Fruit fly (Drosophila melanogaster) whole organism, wandering third instar larva: ENCODE results near the gene Sfp33A3.

ENCODE experiments used
- Abd-B ChIP-seq: fragments of >200 bp; optimal IDR thresholded peaks from 2 replicates; lab custom pipeline; 2017; ENCODE audit warnings: missing biosample characterization, missing genetic modification characterization
- CG9705 ChIP-seq: fragments of 200-800 bp; sonication (Bioruptor generic); optimal IDR thresholded peaks from 2 replicates; lab custom pipeline; 2018; ENCODE audit warnings: missing biosample characterization, mild to moderate bottlenecking, missing genetic modification characterization
- CrebA ChIP-seq: fragments of 200-800 bp; sonication (Bioruptor generic); optimal IDR thresholded peaks from 2 replicates; lab custom pipeline; 2016; ENCODE audit warnings: missing biosample characterization, mild to moderate bottlenecking, missing genetic modification characterization, borderline replicate concordance
- Dfd ChIP-seq: fragments of >200 bp; optimal IDR thresholded peaks from 2 replicates; lab custom pipeline; 2017; ENCODE audit warnings: missing biosample characterization, missing genetic modification characterization
- Dif ChIP-seq: fragments of 200-275, 200-300 bp; sonication (Bioruptor generic); optimal IDR thresholded peaks from 2 replicates; lab custom pipeline; 2018; ENCODE audit warnings: missing biosample characterization, missing genetic modification characterization; ENCODE audit not compliant: partially characterized antibody
- GATAd ChIP-seq: sonication (Bioruptor generic); optimal IDR thresholded peaks from 2 replicates; lab custom pipeline; 2016; ENCODE audit warnings: missing biosample characterization, missing genetic modification characterization
- HLH106 ChIP-seq: fragments of 200-800 bp; optimal IDR thresholded peaks from 3 replicates; lab custom pipeline; 2019; ENCODE audit warnings: missing biosample characterization, mild to moderate bottlenecking, missing genetic modification characterization, moderate library complexity
- Hnf4 ChIP-seq: fragments of 200-800 bp; sonication (Bioruptor generic); optimal IDR thresholded peaks from 2 replicates; lab custom pipeline; 2016; ENCODE audit warnings: missing biosample characterization, mild to moderate bottlenecking, missing genetic modification characterization
- Hr83 ChIP-seq: fragments of 200-300 bp; sonication (Bioruptor generic); optimal IDR thresholded peaks from 2 replicates; lab custom pipeline; 2016; ENCODE audit warnings: missing biosample characterization, mild to moderate bottlenecking, missing genetic modification characterization, moderate library complexity; ENCODE audit not compliant: poor library complexity, severe bottlenecking
- Jra ChIP-seq: sonication (Bioruptor generic); optimal IDR thresholded peaks from 2 replicates; lab custom pipeline; 2016; ENCODE audit warnings: missing biosample characterization, missing genetic modification characterization
- Myc ChIP-seq: fragments of >200 bp; optimal IDR thresholded peaks from 2 replicates; lab custom pipeline; 2017
- OdsH ChIP-seq: fragments of 200-800 bp; sonication (Bioruptor generic); optimal IDR thresholded peaks from 2 replicates; lab custom pipeline; 2016; ENCODE audit warnings: missing biosample characterization, mild to moderate bottlenecking, missing genetic modification characterization
- Rel ChIP-seq, 2 experiments: fragments of 200-800 bp; sonication (Bioruptor generic) in 1 of 2; optimal IDR thresholded peaks; 2 replicates in 1 of 2; 3 replicates in 1 of 2; lab custom pipeline; 2016 to 2019; ENCODE audit warnings: mild to moderate bottlenecking in 2 of 2, missing biosample characterization in 2 of 2, missing genetic modification characterization in 2 of 2, moderate library complexity in 1 of 2
- Sp1 ChIP-seq: fragments of 200-800 bp; sonication (Bioruptor generic); optimal IDR thresholded peaks from 3 replicates; lab custom pipeline; 2019; ENCODE audit warnings: missing biosample characterization, mild to moderate bottlenecking, missing genetic modification characterization, moderate library complexity
- Vsx2 ChIP-seq: fragments of 200-300, 225-300 bp; sonication (Bioruptor generic); optimal IDR thresholded peaks from 2 replicates; lab custom pipeline; 2018; ENCODE audit warnings: missing biosample characterization, missing genetic modification characterization; ENCODE audit not compliant: partially characterized antibody
- br ChIP-seq: fragments of 200-800 bp; sonication (Bioruptor generic); optimal IDR thresholded peaks from 2 replicates; lab custom pipeline; 2016; ENCODE audit warnings: missing biosample characterization, missing genetic modification characterization
- brk ChIP-seq: fragments of 200-800 bp; sonication (Bioruptor generic); optimal IDR thresholded peaks from 2 replicates; lab custom pipeline; 2016; ENCODE audit warnings: missing biosample characterization, mild to moderate bottlenecking, missing genetic modification characterization
- dl ChIP-seq, 2 experiments: fragments of 175-275, 200-275 bp in 1 of 2; fragments of 200-275 bp in 1 of 2; sonication (Bioruptor generic); optimal IDR thresholded peaks; lab custom pipeline; 2018; ENCODE audit warnings: mild to moderate bottlenecking in 2 of 2, missing biosample characterization in 2 of 2, missing genetic modification characterization in 2 of 2, moderate library complexity in 2 of 2; ENCODE audit not compliant: partially characterized antibody in 2 of 2, insufficient read depth in 1 of 2
- dmrt93B ChIP-seq: fragments of 200-800 bp; sonication (Bioruptor generic); optimal IDR thresholded peaks from 2 replicates; lab custom pipeline; 2018; ENCODE audit warnings: missing biosample characterization, mild to moderate bottlenecking, missing genetic modification characterization
- dsf ChIP-seq: sonication (Bioruptor generic); optimal IDR thresholded peaks from 2 replicates; lab custom pipeline; 2016; ENCODE audit warnings: missing biosample characterization, missing genetic modification characterization, borderline replicate concordance
- ey ChIP-seq: fragments of 200-800 bp; sonication (Bioruptor generic); optimal IDR thresholded peaks from 2 replicates; lab custom pipeline; 2016; ENCODE audit warnings: missing biosample characterization, missing genetic modification characterization
- foxo ChIP-seq, 2 experiments: fragments of 200-800 bp; sonication (Bioruptor generic); optimal IDR thresholded peaks; 2 replicates in 1 of 2; 3 replicates in 1 of 2; lab custom pipeline; 2016 to 2017; ENCODE audit warnings: missing biosample characterization in 2 of 2, missing genetic modification characterization in 2 of 2
- fru ChIP-seq: fragments of 200-800 bp; sonication (Bioruptor generic); optimal IDR thresholded peaks from 3 replicates; lab custom pipeline; 2016; ENCODE audit warnings: missing biosample characterization, mild to moderate bottlenecking, missing genetic modification characterization
- h ChIP-seq: fragments of 200-800 bp; sonication (Bioruptor generic); optimal IDR thresholded peaks from 3 replicates; lab custom pipeline; 2016; ENCODE audit warnings: missing biosample characterization, mild to moderate bottlenecking, missing genetic modification characterization
- jim ChIP-seq: fragments of 175-275, 200-325 bp; sonication (Bioruptor generic); optimal IDR thresholded peaks from 2 replicates; lab custom pipeline; 2016; ENCODE audit warnings: missing biosample characterization, mild to moderate bottlenecking, missing genetic modification characterization
- lola ChIP-seq: fragments of >200 bp; optimal IDR thresholded peaks from 2 replicates; lab custom pipeline; 2017; ENCODE audit warnings: missing biosample characterization, missing genetic modification characterization
- pan ChIP-seq: fragments of >200 bp; optimal IDR thresholded peaks from 2 replicates; lab custom pipeline; 2017
- psq ChIP-seq: fragments of 200-800 bp; sonication (Bioruptor generic); optimal IDR thresholded peaks from 3 replicates; lab custom pipeline; 2017; ENCODE audit warnings: missing biosample characterization, mild to moderate bottlenecking, missing genetic modification characterization, moderate library complexity
- rgr ChIP-seq: fragments of 200-800 bp; sonication (Bioruptor generic); optimal IDR thresholded peaks from 3 replicates; lab custom pipeline; 2016; ENCODE audit warnings: missing biosample characterization, mild to moderate bottlenecking, missing genetic modification characterization
- sage ChIP-seq: fragments of 200-800 bp; sonication (Bioruptor generic); optimal IDR thresholded peaks from 2 replicates; lab custom pipeline; 2016; ENCODE audit warnings: missing biosample characterization, mild to moderate bottlenecking, missing genetic modification characterization
- tai ChIP-seq: sonication (Bioruptor generic); optimal IDR thresholded peaks from 2 replicates; lab custom pipeline; 2016; ENCODE audit warnings: missing biosample characterization, missing genetic modification characterization
- usp ChIP-seq: fragments of >200 bp; optimal IDR thresholded peaks from 2 replicates; lab custom pipeline; 2017; ENCODE audit warnings: missing biosample characterization, missing genetic modification characterization
- woc ChIP-seq: sonication (Bioruptor generic); optimal IDR thresholded peaks from 2 replicates; lab custom pipeline; 2016; ENCODE audit warnings: missing biosample characterization, mild to moderate bottlenecking, missing genetic modification characterization

The Sfp33A3 gene

DNA sequence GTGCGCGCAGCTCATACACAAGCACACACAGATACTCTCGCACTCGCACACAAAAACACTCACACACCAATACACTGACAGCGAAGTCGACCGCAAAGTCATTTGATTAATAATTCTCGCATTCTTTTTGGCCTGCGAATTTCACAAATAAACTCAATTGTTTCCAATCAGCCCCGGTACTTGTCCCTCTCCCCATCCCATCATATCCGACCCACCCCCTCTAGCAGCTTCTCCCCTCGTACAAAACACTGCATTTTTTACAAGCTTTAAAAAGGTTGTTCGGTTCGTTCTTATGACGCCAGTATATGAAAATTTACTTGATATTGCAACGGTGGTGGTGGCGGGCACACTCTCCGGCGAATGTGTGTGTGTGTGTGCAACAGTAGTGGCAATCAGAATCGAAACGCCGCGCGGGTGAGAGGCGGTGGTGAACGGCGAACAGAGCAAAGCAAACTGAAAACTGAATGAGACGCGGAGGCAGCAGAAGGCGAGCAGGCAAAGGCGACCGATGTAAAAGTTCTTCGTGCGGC is 31.9 kb upstream of the Sfp33A3 start (continued):
- TF ChIP-seq CG9705 (GFP tag; lab: Kevin White, UChicago): peak; percentile 24

DNA sequence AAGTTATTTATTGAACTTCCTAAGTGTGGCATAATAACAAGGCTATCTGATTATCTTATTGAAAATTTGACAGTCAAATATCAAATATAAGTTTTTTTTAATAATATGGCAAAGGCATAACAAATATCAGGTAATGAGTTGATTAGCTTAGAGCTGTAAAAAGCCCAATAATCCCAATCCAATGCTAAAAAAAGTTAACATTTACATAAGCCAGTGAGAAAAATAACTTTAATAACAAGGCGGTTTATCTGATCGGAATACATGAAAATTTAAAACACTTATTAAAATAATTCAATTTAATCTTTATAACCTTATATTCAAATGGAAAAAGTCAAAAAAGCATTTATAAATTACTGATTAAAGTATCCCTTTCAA is 31.4 kb upstream of the Sfp33A3 start:
- TF ChIP-seq foxo (GFP tag; optimal IDR thresholded peaks at IDR 0.05; lab: Kevin White, UChicago) (no peak), Myc (lab: Kevin White, UChicago) (peak; percentile 100)

DNA sequence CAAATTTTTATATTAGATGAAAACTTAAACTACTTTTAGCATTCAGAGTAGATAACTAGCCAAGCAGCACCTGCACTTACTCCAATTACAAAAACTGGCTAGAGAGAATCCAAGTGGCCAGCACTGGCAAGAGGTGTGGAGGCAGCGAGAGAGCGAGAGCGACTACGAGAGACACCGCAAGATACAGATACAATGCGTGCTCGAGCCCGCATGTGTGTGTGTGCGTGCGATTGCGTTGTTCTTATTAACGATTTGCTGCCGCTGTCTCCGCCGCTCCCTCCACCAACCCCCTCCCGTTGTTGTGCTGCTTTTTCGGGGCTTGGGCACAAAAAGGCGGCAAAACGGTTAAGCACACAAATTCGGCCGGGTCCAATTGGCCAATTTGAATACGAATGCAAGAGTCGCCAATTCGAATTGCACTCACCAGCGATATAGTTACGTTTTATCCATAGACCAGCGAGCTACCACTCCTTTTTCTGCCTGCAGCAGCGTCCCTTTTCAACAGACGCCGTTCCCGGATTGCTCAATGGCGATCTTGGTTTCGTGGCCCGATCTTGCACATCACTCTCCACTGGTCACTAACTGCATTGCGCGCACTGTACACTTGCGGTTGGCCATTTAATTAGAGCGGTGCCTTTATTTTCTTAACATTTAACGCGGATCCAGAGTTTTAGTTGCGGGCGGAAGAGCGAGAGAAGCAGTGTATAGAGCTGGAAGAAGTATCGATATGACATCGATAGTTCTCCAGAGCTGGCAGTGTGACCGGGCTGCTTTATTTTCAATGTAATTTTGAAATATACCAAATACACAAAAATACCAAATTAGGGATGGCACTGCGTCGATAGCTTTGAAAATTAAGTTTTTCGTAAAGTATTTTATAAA is 30.8 kb upstream of the Sfp33A3 start, which contains the start of gene crol:
TSS of gene crol (minus strand) at position 737 of the 882 bp plus-strand sequence.
- peak; percentile 29 for TF ChIP-seq h (GFP tag; lab: Kevin White, UChicago)
- peak; percentile 0 for TF ChIP-seq dsf (GFP tag; lab: Kevin White, UChicago)
- TF ChIP-seq CG9705 (GFP tag; lab: Kevin White, UChicago): peak; percentile 19
- peak; percentile 74 to 81 for TF ChIP-seq dl (GFP tag; optimal IDR thresholded peaks at IDR 0.05; lab: Kevin White, UChicago; ENCODE audit: insufficient read depth in 1 of 2, partially characterized antibody in 2 of 2)
- TF ChIP-seq Dfd (GFP tag; lab: Kevin White, UChicago): no peak
- TF ChIP-seq Hr83 (GFP tag; lab: Kevin White, UChicago): peak; percentile 38
- TF ChIP-seq Rel (GFP tag; optimal IDR thresholded peaks at IDR 0.05; lab: Kevin White, UChicago): no peak
- peak; percentile 95 for TF ChIP-seq Rel (tag; optimal IDR thresholded peaks at IDR 0.05; lab: Kevin White, UChicago)
- no peak for TF ChIP-seq OdsH
- TF ChIP-seq foxo (GFP tag; optimal IDR thresholded peaks at IDR 0.05; lab: Kevin White, UChicago): no peak
- peak; percentile 84 for TF ChIP-seq jim (GFP tag; lab: Kevin White, UChicago)
- peak; percentile 33 for TF ChIP-seq Hnf4
- TF ChIP-seq fru: no peak
- peak; percentile 79 for TF ChIP-seq Dif (GFP tag; lab: Kevin White, UChicago)
- peak; percentile 78 for TF ChIP-seq psq (GFP tag; lab: Kevin White, UChicago)
- TF ChIP-seq Sp1: no peak
- no peak for TF ChIP-seq brk (GFP tag; lab: Kevin White, UChicago)
- TF ChIP-seq dmrt93B (GFP tag; lab: Kevin White, UChicago): no peak
- TF ChIP-seq tai (GFP tag; lab: Kevin White, UChicago): no peak
- peak; percentile 76 for TF ChIP-seq woc (GFP tag; lab: Kevin White, UChicago)
- no peak for TF ChIP-seq Jra (GFP tag; lab: Kevin White, UChicago)
- TF ChIP-seq Abd-B (GFP tag; lab: Kevin White, UChicago): no peak
- TF ChIP-seq CrebA (GFP tag; lab: Kevin White, UChicago): no peak
- TF ChIP-seq HLH106 (tag; lab: Kevin White, UChicago): peak; percentile 8
- no peak for TF ChIP-seq GATAd (GFP tag; lab: Kevin White, UChicago)
- TF ChIP-seq sage (GFP tag; lab: Kevin White, UChicago): no peak
- no peak for TF ChIP-seq lola (GFP tag; lab: Kevin White, UChicago)
- peak; percentile 3 for TF ChIP-seq br (GFP tag; lab: Kevin White, UChicago)
- TF ChIP-seq pan (lab: Kevin White, UChicago): no peak
- peak; percentile 58 for TF ChIP-seq Vsx2 (GFP tag; lab: Kevin White, UChicago)
- TF ChIP-seq ey (GFP tag; lab: Kevin White, UChicago): no peak
- TF ChIP-seq usp: no peak
- no peak for TF ChIP-seq rgr
- peak; percentile 85 for TF ChIP-seq Myc (lab: Kevin White, UChicago)
